Worm (Caenorhabditis elegans): Measurements from ENCODE around the gene cks-1.

cks-1 gene

DNA sequence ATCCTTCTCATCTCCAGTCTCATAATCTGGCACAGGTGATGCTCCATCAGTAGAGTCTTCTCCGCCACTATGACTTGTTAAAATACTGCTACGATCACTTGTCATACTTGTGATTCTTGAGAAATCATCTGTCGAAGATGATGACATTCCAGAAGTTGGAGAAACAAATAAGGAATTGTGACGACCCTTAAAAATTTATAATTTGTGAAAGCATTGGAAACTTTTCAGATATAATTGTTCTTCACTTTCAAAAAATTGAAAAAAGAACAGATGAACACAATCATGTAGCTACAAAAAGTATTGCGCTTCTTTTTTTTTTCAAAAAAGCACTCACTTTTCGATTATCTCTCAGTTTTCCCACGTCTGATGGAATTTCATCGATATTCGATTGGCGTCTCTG, 7.7 kb upstream of the cks-1 start:
- TF ChIP-seq flt-1 (GFP tag; IDR thresholded peaks at IDR 0.05) (no peak), ref-1 (GFP tag; conservative IDR thresholded peaks at IDR 0.05) (no peak), klf-2 (GFP tag; conservative IDR thresholded peaks at IDR 0.05) (no peak), cog-1 (tag; optimal IDR thresholded peaks at IDR 0.05) (no peak), ztf-29 (GFP tag; IDR thresholded peaks at IDR 0.05) (no peak), med-1 (GFP tag; optimal IDR thresholded peaks at IDR 0.05; ENCODE audit: insufficient read depth) (no peak), T22C8.4 (GFP tag; IDR thresholded peaks at IDR 0.05) (no peak), tab-1 (GFP tag; IDR thresholded peaks at IDR 0.05) (no peak), ztf-23 (GFP tag; IDR thresholded peaks at IDR 0.05) (no peak)

DNA sequence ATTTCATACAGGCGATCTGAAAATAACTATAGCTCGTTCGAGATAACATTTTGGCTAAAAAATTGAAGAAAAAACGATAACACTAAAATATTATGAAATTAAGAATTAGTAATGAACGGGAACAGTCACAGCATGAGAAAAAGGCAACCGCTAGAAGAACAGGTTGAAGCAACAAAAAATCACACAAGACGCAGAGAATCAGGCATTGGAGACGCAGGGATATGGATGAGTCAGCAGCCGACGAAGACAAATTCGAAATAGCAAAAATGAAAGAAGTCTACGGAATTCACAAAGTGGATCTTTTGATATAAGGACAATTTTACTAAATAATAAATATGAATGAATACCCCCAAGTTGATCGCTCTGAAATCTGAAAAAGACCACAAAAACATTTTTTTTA, 3.2 kb upstream of the cks-1 start, which contains the start of gene tag-77:
TSS of gene tag-77 (minus strand) at position 15 of the 400 bp plus-strand sequence.
- TF ChIP-seq tab-1 (GFP tag; IDR thresholded peaks at IDR 0.05) (no peak), cog-1 (tag; optimal IDR thresholded peaks at IDR 0.05) (no peak), med-1 (GFP tag; optimal IDR thresholded peaks at IDR 0.05; ENCODE audit: insufficient read depth) (no peak), ztf-23 (GFP tag; IDR thresholded peaks at IDR 0.05) (no peak), ztf-29 (GFP tag; IDR thresholded peaks at IDR 0.05) (no peak), ref-1 (GFP tag; conservative IDR thresholded peaks at IDR 0.05) (no peak), klf-2 (GFP tag; conservative IDR thresholded peaks at IDR 0.05) (no peak), flt-1 (GFP tag; IDR thresholded peaks at IDR 0.05) (no peak), T22C8.4 (GFP tag; IDR thresholded peaks at IDR 0.05) (no peak)

DNA sequence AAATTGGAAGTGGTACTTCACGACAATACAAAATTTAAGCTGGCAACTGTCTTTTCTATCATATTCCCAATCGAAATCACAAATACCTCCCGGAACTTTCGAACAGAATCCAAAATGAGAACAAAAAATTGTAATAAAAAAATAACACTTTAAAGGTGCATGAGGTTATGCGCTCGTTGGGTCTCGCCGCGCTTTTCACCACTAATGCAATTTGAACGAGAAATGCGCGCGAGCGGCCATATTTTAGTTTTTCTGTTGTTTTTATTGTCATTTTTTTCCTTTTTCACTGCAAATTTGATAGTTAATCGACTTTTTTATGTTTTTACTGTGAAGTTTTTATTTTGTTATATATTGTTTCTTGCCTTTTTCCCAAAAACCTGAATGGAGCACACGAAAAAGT, 2.7 kb upstream of the cks-1 start, which contains the start of gene mes-6:
TSS of gene mes-6 (plus strand) at position 229 of the 400 bp plus-strand sequence.
- TF ChIP-seq klf-2 (GFP tag; conservative IDR thresholded peaks at IDR 0.05) (no peak), tab-1 (GFP tag; IDR thresholded peaks at IDR 0.05) (no peak), ref-1 (GFP tag; conservative IDR thresholded peaks at IDR 0.05) (no peak), ztf-23 (GFP tag; IDR thresholded peaks at IDR 0.05) (no peak), ztf-29 (GFP tag; IDR thresholded peaks at IDR 0.05) (no peak), cog-1 (tag; optimal IDR thresholded peaks at IDR 0.05) (no peak), flt-1 (GFP tag; IDR thresholded peaks at IDR 0.05) (no peak), T22C8.4 (GFP tag; IDR thresholded peaks at IDR 0.05) (no peak), med-1 (GFP tag; optimal IDR thresholded peaks at IDR 0.05; ENCODE audit: insufficient read depth) (no peak)

DNA sequence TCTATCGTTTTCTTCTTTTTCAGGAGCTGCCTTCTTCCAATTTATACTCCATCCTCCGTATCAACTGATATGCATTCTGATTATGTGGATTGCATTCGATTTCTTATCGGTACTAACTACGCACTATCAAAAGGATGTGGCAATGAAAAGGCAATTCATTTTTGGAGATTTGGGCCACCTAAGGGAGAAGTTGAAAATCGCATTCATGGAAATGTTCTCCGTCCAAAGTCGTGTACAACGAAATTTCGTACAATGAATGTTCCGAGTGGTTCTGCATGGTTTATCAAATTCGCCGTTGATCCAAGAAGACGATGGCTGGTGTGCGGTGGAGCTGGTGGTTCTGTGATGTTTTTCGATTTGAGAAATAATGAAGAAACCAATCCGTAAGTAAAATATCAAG, 1.0 kb upstream of the cks-1 start, which contains the start of gene C09G4.4:
TSS of gene C09G4.4 (plus strand) at position 301 of the 400 bp plus-strand sequence.
- TF ChIP-seq ztf-23 (GFP tag; IDR thresholded peaks at IDR 0.05) (no peak), med-1 (GFP tag; optimal IDR thresholded peaks at IDR 0.05; ENCODE audit: insufficient read depth) (no peak), T22C8.4 (GFP tag; IDR thresholded peaks at IDR 0.05) (no peak), tab-1 (GFP tag; IDR thresholded peaks at IDR 0.05) (no peak), klf-2 (GFP tag; conservative IDR thresholded peaks at IDR 0.05) (no peak), flt-1 (GFP tag; IDR thresholded peaks at IDR 0.05) (no peak), ztf-29 (GFP tag; IDR thresholded peaks at IDR 0.05) (no peak), ref-1 (GFP tag; conservative IDR thresholded peaks at IDR 0.05) (no peak), cog-1 (tag; optimal IDR thresholded peaks at IDR 0.05) (no peak)

DNA sequence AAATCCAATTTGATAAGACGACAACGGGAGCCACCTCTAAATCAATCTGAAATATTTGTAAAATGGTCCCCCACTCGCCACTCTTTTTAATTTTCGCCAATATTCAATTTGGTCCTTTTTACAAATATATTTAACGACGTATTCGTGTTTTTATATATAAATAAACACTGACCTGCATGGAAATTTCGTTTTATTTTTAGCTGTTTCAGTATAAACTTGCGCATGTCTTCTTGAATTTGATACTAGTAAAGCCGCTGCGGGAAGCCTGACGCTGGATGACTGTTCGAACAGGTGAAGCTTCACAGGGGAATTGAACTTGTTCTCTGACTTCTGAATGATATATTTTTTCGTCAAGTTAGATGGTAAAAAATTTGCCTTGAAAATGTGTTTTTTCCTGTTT, 827 bp downstream of the cks-1 start:
- TF ChIP-seq klf-2 (GFP tag; conservative IDR thresholded peaks at IDR 0.05) = no peak
- no peak for TF ChIP-seq ztf-29 (GFP tag; IDR thresholded peaks at IDR 0.05)
- TF ChIP-seq ztf-23 (GFP tag; IDR thresholded peaks at IDR 0.05) = no peak
- no peak for TF ChIP-seq cog-1 (tag; optimal IDR thresholded peaks at IDR 0.05)
- TF ChIP-seq T22C8.4 (GFP tag; IDR thresholded peaks at IDR 0.05) = no peak
- TF ChIP-seq med-1 (GFP tag; optimal IDR thresholded peaks at IDR 0.05; ENCODE audit: insufficient read depth) = no peak
- no peak for TF ChIP-seq tab-1 (GFP tag; IDR thresholded peaks at IDR 0.05)

DNA sequence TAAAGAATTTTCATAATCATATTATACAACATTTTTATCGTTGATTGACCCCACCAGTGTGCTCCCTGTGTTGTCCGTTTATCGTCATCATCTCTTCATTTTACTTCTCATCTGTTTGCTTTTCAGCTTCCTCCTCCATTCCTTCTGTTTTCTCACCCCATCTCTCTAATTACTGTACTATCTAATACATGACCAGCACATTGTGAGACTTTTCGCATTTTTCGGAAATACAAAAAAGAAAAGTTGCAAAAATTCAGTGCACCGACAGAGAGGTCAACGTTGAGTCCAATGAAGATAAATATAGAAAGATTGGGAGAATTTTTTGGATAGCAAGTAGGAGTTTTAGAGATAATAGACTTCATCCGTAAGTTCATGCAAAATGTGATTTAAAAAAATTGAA, 6.2 kb downstream of the cks-1 start:
- no peak for TF ChIP-seq klf-2 (GFP tag; conservative IDR thresholded peaks at IDR 0.05)
- TF ChIP-seq T22C8.4 (GFP tag; IDR thresholded peaks at IDR 0.05) = no peak
- no peak for TF ChIP-seq med-1 (GFP tag; optimal IDR thresholded peaks at IDR 0.05; ENCODE audit: insufficient read depth)
- no peak for TF ChIP-seq ztf-29 (GFP tag; IDR thresholded peaks at IDR 0.05)
- no peak for TF ChIP-seq flt-1 (GFP tag; IDR thresholded peaks at IDR 0.05)
- TF ChIP-seq ztf-23 (GFP tag; IDR thresholded peaks at IDR 0.05) = no peak
- no peak for TF ChIP-seq tab-1 (GFP tag; IDR thresholded peaks at IDR 0.05)
- TF ChIP-seq ref-1 (GFP tag; conservative IDR thresholded peaks at IDR 0.05) = no peak
- no peak for TF ChIP-seq cog-1 (tag; optimal IDR thresholded peaks at IDR 0.05)

DNA sequence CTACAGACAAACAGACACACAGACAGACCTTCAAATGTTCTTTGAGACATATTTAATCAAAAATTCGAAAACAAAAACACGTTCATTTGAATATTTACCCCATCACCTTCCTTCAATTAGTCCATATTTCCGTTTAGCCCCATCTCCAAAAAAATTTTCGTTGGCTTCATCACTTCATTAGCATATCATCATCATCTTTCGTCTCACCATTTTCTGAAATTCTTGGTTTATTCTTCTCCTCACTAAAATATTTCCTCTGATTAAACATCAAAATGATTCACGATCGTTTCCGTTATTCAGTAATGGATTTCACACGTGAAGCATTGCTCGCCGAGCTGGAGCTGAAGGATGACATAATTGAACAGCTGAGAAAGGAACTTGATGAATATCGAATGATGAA, 6.9 kb downstream of the cks-1 start, which contains the start of gene pkg-2:
TSS of gene pkg-2 (plus strand) at position 301 of the 400 bp plus-strand sequence.
- TF ChIP-seq T22C8.4 (GFP tag; IDR thresholded peaks at IDR 0.05) (no peak), flt-1 (GFP tag; IDR thresholded peaks at IDR 0.05) (no peak), ztf-29 (GFP tag; IDR thresholded peaks at IDR 0.05) (no peak), ref-1 (GFP tag; conservative IDR thresholded peaks at IDR 0.05) (no peak), tab-1 (GFP tag; IDR thresholded peaks at IDR 0.05) (no peak), klf-2 (GFP tag; conservative IDR thresholded peaks at IDR 0.05) (no peak), ztf-23 (GFP tag; IDR thresholded peaks at IDR 0.05) (no peak)

DNA sequence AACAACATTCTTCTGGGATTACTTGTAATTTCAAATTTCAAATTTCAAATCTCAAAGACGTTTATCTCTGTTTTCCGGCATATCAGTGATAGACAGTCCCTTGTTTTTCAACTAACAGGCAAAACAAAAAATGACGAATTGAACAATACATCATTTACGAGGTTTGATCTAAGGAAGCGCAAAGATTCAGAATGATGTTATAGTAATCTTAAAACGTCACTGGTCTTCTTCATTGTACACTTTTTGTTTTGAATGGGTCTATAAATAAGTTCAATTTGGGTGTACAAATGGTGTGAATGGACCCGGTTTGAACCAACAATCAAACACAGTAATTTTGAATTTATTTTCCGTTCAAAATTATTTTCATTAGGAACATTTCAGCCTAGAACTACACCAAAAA, 10.3 kb downstream of the cks-1 start:
- no peak for TF ChIP-seq flt-1 (GFP tag; IDR thresholded peaks at IDR 0.05)
- no peak for TF ChIP-seq ztf-29 (GFP tag; IDR thresholded peaks at IDR 0.05)
- no peak for TF ChIP-seq ref-1 (GFP tag; conservative IDR thresholded peaks at IDR 0.05)
- no peak for TF ChIP-seq tab-1 (GFP tag; IDR thresholded peaks at IDR 0.05)
- no peak for TF ChIP-seq cog-1 (tag; optimal IDR thresholded peaks at IDR 0.05)
- no peak for TF ChIP-seq klf-2 (GFP tag; conservative IDR thresholded peaks at IDR 0.05)
- no peak for TF ChIP-seq med-1 (GFP tag; optimal IDR thresholded peaks at IDR 0.05; ENCODE audit: insufficient read depth)
- TF ChIP-seq T22C8.4 (GFP tag; IDR thresholded peaks at IDR 0.05) = no peak
- no peak for TF ChIP-seq ztf-23 (GFP tag; IDR thresholded peaks at IDR 0.05)

DNA sequence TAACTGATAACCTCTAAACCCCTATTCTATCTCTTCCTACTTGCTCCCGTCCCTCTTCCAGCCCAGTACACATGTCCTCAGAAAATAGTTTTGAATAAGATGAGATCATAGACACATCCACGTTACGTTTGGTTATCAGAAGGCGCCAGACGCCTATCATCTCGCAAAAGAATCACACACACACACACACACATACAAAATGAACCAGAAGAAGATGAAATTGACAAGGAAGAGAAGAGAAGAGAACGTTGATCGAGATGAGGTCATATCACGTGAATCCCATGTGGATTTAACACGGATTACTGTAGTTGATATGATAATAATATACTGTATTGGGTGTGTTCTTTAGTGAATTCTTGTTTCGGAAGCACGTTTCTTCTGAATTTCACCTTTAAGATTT, 12.3 kb downstream of the cks-1 start:
- TF ChIP-seq flt-1 (GFP tag; IDR thresholded peaks at IDR 0.05) (no peak), klf-2 (GFP tag; conservative IDR thresholded peaks at IDR 0.05) (no peak), cog-1 (tag; optimal IDR thresholded peaks at IDR 0.05) (no peak), ref-1 (GFP tag; conservative IDR thresholded peaks at IDR 0.05) (no peak), ztf-23 (GFP tag; IDR thresholded peaks at IDR 0.05) (no peak), ztf-29 (GFP tag; IDR thresholded peaks at IDR 0.05) (no peak), tab-1 (GFP tag; IDR thresholded peaks at IDR 0.05) (no peak), T22C8.4 (GFP tag; IDR thresholded peaks at IDR 0.05) (no peak), med-1 (GFP tag; optimal IDR thresholded peaks at IDR 0.05; ENCODE audit: insufficient read depth) (no peak)

DNA sequence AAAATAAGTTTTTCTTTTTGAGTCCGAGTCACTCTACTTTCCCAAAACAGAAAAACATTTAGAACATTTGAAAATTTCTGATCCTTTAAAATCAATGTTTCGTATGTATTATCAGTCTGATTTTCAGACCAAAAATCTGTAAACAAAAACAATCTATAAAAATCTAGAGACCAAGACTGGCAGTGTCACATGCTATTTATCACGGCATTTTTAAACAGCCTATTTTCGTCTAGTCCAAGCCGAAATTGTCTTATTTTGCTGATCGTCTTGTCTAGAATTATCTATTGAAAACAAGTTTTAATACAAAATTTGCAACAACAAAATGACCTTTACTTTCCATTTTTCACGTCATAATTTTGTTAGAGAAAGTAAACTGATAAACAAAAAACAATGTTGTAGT, 12.9 kb downstream of the cks-1 start:
- TF ChIP-seq med-1 (GFP tag; optimal IDR thresholded peaks at IDR 0.05; ENCODE audit: insufficient read depth) (no peak), ztf-23 (GFP tag; IDR thresholded peaks at IDR 0.05) (no peak), T22C8.4 (GFP tag; IDR thresholded peaks at IDR 0.05) (no peak), cog-1 (tag; optimal IDR thresholded peaks at IDR 0.05) (no peak), tab-1 (GFP tag; IDR thresholded peaks at IDR 0.05) (no peak), flt-1 (GFP tag; IDR thresholded peaks at IDR 0.05) (no peak), ref-1 (GFP tag; conservative IDR thresholded peaks at IDR 0.05) (no peak), ztf-29 (GFP tag; IDR thresholded peaks at IDR 0.05) (no peak), klf-2 (GFP tag; conservative IDR thresholded peaks at IDR 0.05) (no peak)

All from whole organism, midembryonic.